Worm (Caenorhabditis elegans) whole organism, L2 larva: ENCODE results near the gene aos-1.

ENCODE experiments used
- unc-62 ChIP-seq: fragments of 150-350 bp; optimal IDR thresholded peaks from 2 replicates; lab custom pipeline; 2014; ENCODE audit warnings: missing biosample characterization, missing genetic modification reagents, missing genetic modification characterization
- zag-1 ChIP-seq: fragments of 150-350 bp; optimal IDR thresholded peaks from 2 replicates; lab custom pipeline; 2014; ENCODE audit warnings: missing biosample characterization, missing genetic modification characterization

- TF ChIP-seq unc-62 (GFP tag; lab: Kevin White, UChicago) = no peak
- no peak for TF ChIP-seq zag-1 (tag; lab: Kevin White, UChicago)
Measured at ce11 chrV:10103811-10104210, 26.3 kb downstream of the aos-1 start.
